Fruit fly (Drosophila melanogaster): ENCODE data around the gene CG42749.

- TF ChIP-seq CG9705 (GFP tag; optimal IDR thresholded peaks at IDR 0.05) (no peak), Myc (optimal IDR thresholded peaks at IDR 0.05) (peak; percentile 32), h (GFP tag; optimal IDR thresholded peaks at IDR 0.05) (no peak), usp (GFP tag; optimal IDR thresholded peaks at IDR 0.05) (no peak), Dfd (GFP tag; optimal IDR thresholded peaks at IDR 0.05) (no peak), Jra (GFP tag; optimal IDR thresholded peaks at IDR 0.05) (no peak), Vsx2 (GFP tag; optimal IDR thresholded peaks at IDR 0.05; ENCODE audit: partially characterized antibody) (no peak), Abd-B (GFP tag; optimal IDR thresholded peaks at IDR 0.05) (no peak), OdsH (GFP tag; optimal IDR thresholded peaks at IDR 0.05) (no peak), ey (GFP tag; optimal IDR thresholded peaks at IDR 0.05) (no peak), br (GFP tag; optimal IDR thresholded peaks at IDR 0.05) (no peak), psq (GFP tag; optimal IDR thresholded peaks at IDR 0.05) (no peak), woc (GFP tag; optimal IDR thresholded peaks at IDR 0.05) (no peak)
These were observed 16.0 kb downstream of the CG42749 start, which contains the start of the genes TrxT and dhd for dm6 chrX:5311838-5312339.
